Fruit fly (Drosophila melanogaster) whole organism, prepupa: ENCODE data around the gene gdl.
A peak's percentile ranks its signal among the peaks of the same experiment; 100 is the strongest.

Source experiments
- Blimp-1 ChIP-seq: fragments of 200-800 bp; sonication (Bioruptor generic); optimal IDR thresholded peaks from 3 replicates; lab custom pipeline; 2017; ENCODE audit warnings: missing biosample characterization, missing genetic modification characterization, mild to moderate bottlenecking, moderate library complexity, missing genetic modification reagents
- CG10631 ChIP-seq: fragments of 200-800 bp; sonication (Bioruptor generic); optimal IDR thresholded peaks from 2 replicates; lab custom pipeline; 2016; ENCODE audit warnings: missing biosample characterization, missing genetic modification characterization
- CG10669 ChIP-seq: fragments of 200-800 bp; sonication (Bioruptor generic); optimal IDR thresholded peaks from 3 replicates; lab custom pipeline; 2018; ENCODE audit warnings: missing biosample characterization, mild to moderate bottlenecking, missing genetic modification characterization, moderate library complexity
- CG11294 ChIP-seq: fragments of 200-800 bp; sonication (Bioruptor generic); IDR thresholded peaks from 2 replicates; pipeline ENCODE4 v1.3.6; 2022; ENCODE audit warnings: missing biosample characterization, missing genetic modification characterization
- CG11762 ChIP-seq: fragments of 200-800 bp; sonication (Bioruptor generic); optimal IDR thresholded peaks from 3 replicates; lab custom pipeline; 2016; ENCODE audit warnings: missing biosample characterization, missing genetic modification characterization; ENCODE audit not compliant: insufficient read depth
- CG15336 ChIP-seq: fragments of 200-800 bp; sonication (Bioruptor generic); IDR thresholded peaks from 2 replicates; pipeline ENCODE4 v1.3.6; 2022; ENCODE audit warnings: missing biosample characterization, missing genetic modification characterization
- CG3032 ChIP-seq: fragments of 200-800 bp; optimal IDR thresholded peaks from 2 replicates; lab custom pipeline; 2019; ENCODE audit warnings: missing biosample characterization, mild to moderate bottlenecking, missing genetic modification characterization, moderate library complexity
- CG31627 ChIP-seq: fragments of 200-800 bp; sonication (Bioruptor generic); optimal IDR thresholded peaks from 3 replicates; lab custom pipeline; 2016; ENCODE audit warnings: missing biosample characterization, missing genetic modification characterization
- CG32006 ChIP-seq: fragments of 200-800 bp; sonication (Bioruptor generic); optimal IDR thresholded peaks from 3 replicates; lab custom pipeline; 2017; ENCODE audit warnings: missing biosample characterization, mild to moderate bottlenecking, missing genetic modification characterization
- CG3919 ChIP-seq: fragments of 200-800 bp; sonication (Bioruptor generic); optimal IDR thresholded peaks from 3 replicates; lab custom pipeline; 2016; ENCODE audit warnings: missing biosample characterization, missing genetic modification characterization
- CG6163 ChIP-seq: fragments of 200-800 bp; sonication (Bioruptor generic); IDR thresholded peaks from 3 replicates; pipeline ENCODE4 v1.3.6; 2022; ENCODE audit warnings: missing biosample characterization, missing genetic modification characterization
- CG6276 ChIP-seq: fragments of 200-800 bp; sonication (Bioruptor generic); optimal IDR thresholded peaks from 2 replicates; lab custom pipeline; 2017; ENCODE audit warnings: missing biosample characterization, mild to moderate bottlenecking, missing genetic modification characterization
- CG6792 ChIP-seq: fragments of 200-800 bp; sonication (Bioruptor generic); optimal IDR thresholded peaks from 3 replicates; lab custom pipeline; 2016; ENCODE audit warnings: missing biosample characterization, missing genetic modification characterization
- CG6808 ChIP-seq: fragments of 200-800 bp; sonication (Bioruptor generic); optimal IDR thresholded peaks from 3 replicates; lab custom pipeline; 2017; ENCODE audit warnings: missing biosample characterization, missing genetic modification characterization, mild to moderate bottlenecking, moderate library complexity, missing genetic modification reagents
- CG6854 ChIP-seq: fragments of 200-800 bp; sonication (Bioruptor generic); optimal IDR thresholded peaks from 2 replicates; lab custom pipeline; 2017; ENCODE audit warnings: missing biosample characterization, mild to moderate bottlenecking, missing genetic modification characterization
- CG7368 ChIP-seq: fragments of 200-800 bp; sonication (Bioruptor generic); optimal IDR thresholded peaks from 3 replicates; lab custom pipeline; 2016; ENCODE audit warnings: missing biosample characterization, missing genetic modification characterization
- CG8119 ChIP-seq: fragments of 200-800 bp; sonication (Bioruptor generic); IDR thresholded peaks from 3 replicates; pipeline ENCODE4 v1.3.6; 2022; ENCODE audit warnings: missing biosample characterization, missing genetic modification characterization
- CG8319 ChIP-seq: fragments of 200-800 bp; sonication (Bioruptor generic); optimal IDR thresholded peaks from 3 replicates; lab custom pipeline; 2016; ENCODE audit warnings: missing biosample characterization, missing genetic modification characterization
- CG8632 ChIP-seq: fragments of 200-800 bp; sonication (Bioruptor generic); optimal IDR thresholded peaks from 3 replicates; lab custom pipeline; 2016; ENCODE audit warnings: missing biosample characterization, missing genetic modification characterization
- CG9139 ChIP-seq: fragments of 200-800 bp; sonication (Bioruptor generic); optimal IDR thresholded peaks from 3 replicates; lab custom pipeline; 2017; ENCODE audit warnings: missing biosample characterization, mild to moderate bottlenecking, missing genetic modification characterization
- Eip93F ChIP-seq: fragments of 200-800 bp; sonication (Bioruptor generic); optimal IDR thresholded peaks from 2 replicates; lab custom pipeline; 2016; ENCODE audit warnings: missing biosample characterization, mild to moderate bottlenecking, missing genetic modification characterization
- Ets21C ChIP-seq: fragments of 200-800 bp; sonication (Bioruptor generic); optimal IDR thresholded peaks from 3 replicates; lab custom pipeline; 2016; ENCODE audit warnings: missing biosample characterization, missing genetic modification characterization
- Gug ChIP-seq: fragments of 200-800 bp; sonication (Bioruptor generic); IDR thresholded peaks from 2 replicates; pipeline ENCODE4 v1.3.6; 2022; ENCODE audit warnings: missing biosample characterization, missing genetic modification characterization
- Hr38 ChIP-seq: sonication (Bioruptor generic); optimal IDR thresholded peaks from 2 replicates; lab custom pipeline; 2016; ENCODE audit warnings: missing biosample characterization, missing genetic modification characterization
- Hr4 ChIP-seq: fragments of 200-800 bp; sonication (Bioruptor generic); optimal IDR thresholded peaks from 3 replicates; lab custom pipeline; 2016; ENCODE audit warnings: missing biosample characterization, missing genetic modification characterization
- Lpt ChIP-seq: fragments of 200-800 bp; sonication (Bioruptor generic); optimal IDR thresholded peaks from 3 replicates; lab custom pipeline; 2016; ENCODE audit warnings: missing biosample characterization, missing genetic modification characterization
- Met ChIP-seq: fragments of 200-800 bp; sonication (Bioruptor generic); optimal IDR thresholded peaks from 3 replicates; lab custom pipeline; 2016; ENCODE audit warnings: missing biosample characterization, missing genetic modification characterization
- OdsH ChIP-seq: fragments of 200-800 bp; sonication (Bioruptor generic); optimal IDR thresholded peaks from 3 replicates; lab custom pipeline; 2016; ENCODE audit warnings: missing biosample characterization, missing genetic modification characterization
- Smox ChIP-seq: fragments of 200-800 bp; sonication (Bioruptor generic); optimal IDR thresholded peaks from 3 replicates; lab custom pipeline; 2016; ENCODE audit warnings: missing biosample characterization, missing genetic modification characterization
- Sox102F ChIP-seq: fragments of 200-800 bp; sonication (Bioruptor generic); optimal IDR thresholded peaks from 2 replicates; lab custom pipeline; 2016; ENCODE audit warnings: missing biosample characterization, mild to moderate bottlenecking, missing genetic modification characterization
- Sox15 ChIP-seq: fragments of 200-800 bp; sonication (Bioruptor generic); optimal IDR thresholded peaks from 3 replicates; lab custom pipeline; 2016; ENCODE audit warnings: missing biosample characterization, missing genetic modification characterization
- achi ChIP-seq: fragments of 200-800 bp; sonication (Bioruptor generic); optimal IDR thresholded peaks from 3 replicates; lab custom pipeline; 2016; ENCODE audit warnings: missing biosample characterization, missing genetic modification characterization
- acj6 ChIP-seq: fragments of 200-800 bp; sonication (Bioruptor generic); optimal IDR thresholded peaks from 3 replicates; lab custom pipeline; 2016; ENCODE audit warnings: missing biosample characterization, missing genetic modification characterization
- cyc ChIP-seq: fragments of 200-800 bp; sonication (Bioruptor generic); optimal IDR thresholded peaks from 3 replicates; lab custom pipeline; 2016; ENCODE audit warnings: missing biosample characterization, missing genetic modification characterization
- dac ChIP-seq: fragments of 200-800 bp; sonication (Bioruptor generic); optimal IDR thresholded peaks from 2 replicates; lab custom pipeline; 2017; ENCODE audit warnings: missing biosample characterization, mild to moderate bottlenecking, missing genetic modification characterization
- dsx ChIP-seq: fragments of 200-800 bp; optimal IDR thresholded peaks from 3 replicates; lab custom pipeline; 2019; ENCODE audit warnings: missing biosample characterization, mild to moderate bottlenecking, missing genetic modification characterization, moderate library complexity; ENCODE audit not compliant: poor library complexity, severe bottlenecking
- eg ChIP-seq: fragments of 200-800 bp; sonication (Bioruptor generic); IDR thresholded peaks from 3 replicates; pipeline ENCODE4 v1.3.6; 2022; ENCODE audit warnings: missing biosample characterization, missing genetic modification characterization
- esn ChIP-seq: fragments of 200-800 bp; sonication (Bioruptor generic); optimal IDR thresholded peaks from 2 replicates; lab custom pipeline; 2016; ENCODE audit warnings: missing biosample characterization, mild to moderate bottlenecking, missing genetic modification characterization, moderate library complexity
- fd59A ChIP-seq: fragments of 200-800 bp; sonication (Bioruptor generic); optimal IDR thresholded peaks from 2 replicates; lab custom pipeline; 2017; ENCODE audit warnings: missing biosample characterization, mild to moderate bottlenecking, missing genetic modification characterization, missing genetic modification reagents
- fkh ChIP-seq: fragments of 200-800 bp; sonication (Bioruptor generic); optimal IDR thresholded peaks from 3 replicates; lab custom pipeline; 2017; ENCODE audit warnings: missing biosample characterization, mild to moderate bottlenecking, missing genetic modification characterization, moderate library complexity
- net ChIP-seq: fragments of 200-800 bp; sonication (Bioruptor generic); optimal IDR thresholded peaks from 3 replicates; lab custom pipeline; 2016; ENCODE audit warnings: missing biosample characterization, missing genetic modification characterization
- pdm3 ChIP-seq: fragments of 200-800 bp; sonication (Bioruptor generic); optimal IDR thresholded peaks from 3 replicates; lab custom pipeline; 2016; ENCODE audit warnings: missing biosample characterization, missing genetic modification characterization
- spab ChIP-seq: fragments of 200-800 bp; sonication (Bioruptor generic); optimal IDR thresholded peaks from 2 replicates; lab custom pipeline; 2017; ENCODE audit warnings: missing biosample characterization, mild to moderate bottlenecking, missing genetic modification characterization, missing genetic modification reagents
- svp ChIP-seq: fragments of 200-800 bp; sonication (Bioruptor generic); peaks from one replicate; lab custom pipeline; 2016; ENCODE audit warnings: missing biosample characterization, missing genetic modification characterization
- topi ChIP-seq: fragments of 200-800 bp; sonication (Bioruptor generic); optimal IDR thresholded peaks from 3 replicates; lab custom pipeline; 2016; ENCODE audit warnings: missing biosample characterization, missing genetic modification characterization

gdl gene

dm6 chr3L:15532368-15533030, 23.3 kb downstream of the gdl start (continued):
- TF ChIP-seq CG10669 (GFP tag; lab: Kevin White, UChicago) (peak; percentile 35), topi (GFP tag; lab: Kevin White, UChicago) (peak; percentile 63), Hr38 (no peak), fkh (GFP tag; lab: Kevin White, UChicago) (no peak), net (GFP tag; lab: Kevin White, UChicago) (no peak), Gug (GFP tag; lab: Robert Waterston, UW) (peak; percentile 58), CG7368 (GFP tag; lab: Kevin White, UChicago) (no peak), OdsH (peak; percentile 1), achi (GFP tag; lab: Kevin White, UChicago) (peak; percentile 11), esn (GFP tag; lab: Kevin White, UChicago) (peak; percentile 47), Sox102F (GFP tag; lab: Kevin White, UChicago) (no peak), CG6854 (GFP tag; lab: Kevin White, UChicago) (peak; percentile 56), spab (GFP tag; lab: Kevin White, UChicago) (peak; percentile 52), CG8119 (GFP tag; lab: Robert Waterston, UW) (peak; percentile 48; the same call in 2 of the 3 replicates), dac (GFP tag; lab: Kevin White, UChicago) (no peak), acj6 (GFP tag; lab: Kevin White, UChicago) (peak; percentile 1), CG11762 (GFP tag; lab: Kevin White, UChicago) (peak; percentile 44), CG3032 (peak; percentile 43), CG11294 (GFP tag; lab: Robert Waterston, UW) (peak; percentile 52; the same call in 1 of the 2 replicates)

- TF ChIP-seq Eip93F (GFP tag; lab: Kevin White, UChicago): no peak
- peak; percentile 64 for TF ChIP-seq acj6 (GFP tag; lab: Kevin White, UChicago)
- TF ChIP-seq CG11294 (GFP tag; lab: Robert Waterston, UW): no peak
- TF ChIP-seq CG10631 (GFP tag; lab: Kevin White, UChicago): peak; percentile 79
- peak; percentile 86 for TF ChIP-seq CG31627
- peak; percentile 40 for TF ChIP-seq Sox15
- peak; percentile 39; the same call in 2 of the 3 replicates for TF ChIP-seq eg (GFP tag; lab: Robert Waterston, UW)
- peak; percentile 90 for TF ChIP-seq Met (GFP tag; lab: Kevin White, UChicago)
- TF ChIP-seq CG3919 (GFP tag; lab: Kevin White, UChicago): peak; percentile 68
- TF ChIP-seq CG15336 (GFP tag; lab: Robert Waterston, UW): peak; percentile 74
- peak; percentile 78 for TF ChIP-seq Smox (GFP tag; lab: Kevin White, UChicago)
- peak; percentile 53 for TF ChIP-seq CG9139 (GFP tag; lab: Kevin White, UChicago)
- TF ChIP-seq CG6808 (GFP tag; lab: Kevin White, UChicago): peak; percentile 70
- TF ChIP-seq cyc: peak; percentile 84
- peak; percentile 71 for TF ChIP-seq achi (GFP tag; lab: Kevin White, UChicago)
- peak; percentile 72 for TF ChIP-seq fd59A (GFP tag; lab: Kevin White, UChicago)
- no peak for TF ChIP-seq Hr38
- TF ChIP-seq OdsH: peak; percentile 65
- peak; percentile 59 for TF ChIP-seq CG6276 (GFP tag; lab: Kevin White, UChicago)
- TF ChIP-seq CG6792 (GFP tag; lab: Kevin White, UChicago): peak; percentile 69
- TF ChIP-seq CG6163 (GFP tag; lab: Robert Waterston, UW): peak; percentile 58
- TF ChIP-seq fkh (GFP tag; lab: Kevin White, UChicago): no peak
- TF ChIP-seq Lpt: peak; percentile 64
- TF ChIP-seq Gug (GFP tag; lab: Robert Waterston, UW): peak; percentile 24; the same call in 1 of the 2 replicates
- peak; percentile 97 for TF ChIP-seq svp
- TF ChIP-seq CG7368 (GFP tag; lab: Kevin White, UChicago): peak; percentile 73
- peak; percentile 69 for TF ChIP-seq CG32006 (GFP tag; lab: Kevin White, UChicago)
- peak; percentile 61 for TF ChIP-seq dac (GFP tag; lab: Kevin White, UChicago)
- TF ChIP-seq Hr4 (GFP tag; lab: Kevin White, UChicago): peak; percentile 72
- TF ChIP-seq Ets21C (GFP tag; lab: Kevin White, UChicago): peak; percentile 79
- TF ChIP-seq CG8319: peak; percentile 33
- peak; percentile 31 for TF ChIP-seq CG8632
- TF ChIP-seq dsx: peak; percentile 54
- peak; percentile 55 for TF ChIP-seq spab (GFP tag; lab: Kevin White, UChicago)
- peak; percentile 52 for TF ChIP-seq Blimp-1 (GFP tag; lab: Kevin White, UChicago)
- TF ChIP-seq CG6854 (GFP tag; lab: Kevin White, UChicago): peak; percentile 16
- peak; percentile 78 for TF ChIP-seq pdm3 (GFP tag; lab: Kevin White, UChicago)
- TF ChIP-seq esn (GFP tag; lab: Kevin White, UChicago): peak; percentile 87
These were observed 24.3 kb downstream of the gdl start for dm6 chr3L:15533402-15534129.
